Fruit fly (Drosophila melanogaster) whole organism, prepupa: ENCODE results near the gene Naa80.
A peak's percentile ranks its signal among the peaks of the same experiment; 100 is the strongest.

Experiments
- Blimp-1 ChIP-seq: fragments of 200-800 bp; sonication (Bioruptor generic); optimal IDR thresholded peaks from 3 replicates; lab custom pipeline; 2017; ENCODE audit warnings: missing biosample characterization, missing genetic modification characterization, mild to moderate bottlenecking, moderate library complexity, missing genetic modification reagents
- CG10669 ChIP-seq: fragments of 200-800 bp; sonication (Bioruptor generic); optimal IDR thresholded peaks from 3 replicates; lab custom pipeline; 2018; ENCODE audit warnings: missing biosample characterization, mild to moderate bottlenecking, missing genetic modification characterization, moderate library complexity
- CG11294 ChIP-seq: fragments of 200-800 bp; sonication (Bioruptor generic); IDR thresholded peaks from 2 replicates; pipeline ENCODE4 v1.3.6; 2022; ENCODE audit warnings: missing biosample characterization, missing genetic modification characterization
- CG11762 ChIP-seq: fragments of 200-800 bp; sonication (Bioruptor generic); optimal IDR thresholded peaks from 3 replicates; lab custom pipeline; 2016; ENCODE audit warnings: missing biosample characterization, missing genetic modification characterization; ENCODE audit not compliant: insufficient read depth
- CG1621 ChIP-seq: fragments of 200-800 bp; sonication (Bioruptor generic); optimal IDR thresholded peaks from 3 replicates; lab custom pipeline; 2018; ENCODE audit warnings: missing biosample characterization, mild to moderate bottlenecking, missing genetic modification characterization
- CG3032 ChIP-seq: fragments of 200-800 bp; optimal IDR thresholded peaks from 2 replicates; lab custom pipeline; 2019; ENCODE audit warnings: missing biosample characterization, mild to moderate bottlenecking, missing genetic modification characterization, moderate library complexity
- CG32006 ChIP-seq: fragments of 200-800 bp; sonication (Bioruptor generic); optimal IDR thresholded peaks from 3 replicates; lab custom pipeline; 2017; ENCODE audit warnings: missing biosample characterization, mild to moderate bottlenecking, missing genetic modification characterization
- CG34406 ChIP-seq: fragments of 200-800 bp; sonication (Bioruptor generic); optimal IDR thresholded peaks from 3 replicates; lab custom pipeline; 2016; ENCODE audit warnings: missing biosample characterization, missing genetic modification characterization
- CG3919 ChIP-seq: fragments of 200-800 bp; sonication (Bioruptor generic); optimal IDR thresholded peaks from 3 replicates; lab custom pipeline; 2016; ENCODE audit warnings: missing biosample characterization, missing genetic modification characterization
- CG4318 ChIP-seq: fragments of 200-800 bp; sonication (Bioruptor generic); optimal IDR thresholded peaks from 3 replicates; lab custom pipeline; 2017; ENCODE audit warnings: missing biosample characterization, mild to moderate bottlenecking, missing genetic modification characterization
- CG6276 ChIP-seq: fragments of 200-800 bp; sonication (Bioruptor generic); optimal IDR thresholded peaks from 2 replicates; lab custom pipeline; 2017; ENCODE audit warnings: missing biosample characterization, mild to moderate bottlenecking, missing genetic modification characterization
- CG6792 ChIP-seq: fragments of 200-800 bp; sonication (Bioruptor generic); optimal IDR thresholded peaks from 3 replicates; lab custom pipeline; 2016; ENCODE audit warnings: missing biosample characterization, missing genetic modification characterization
- CG6808 ChIP-seq: fragments of 200-800 bp; sonication (Bioruptor generic); optimal IDR thresholded peaks from 3 replicates; lab custom pipeline; 2017; ENCODE audit warnings: missing biosample characterization, missing genetic modification characterization, mild to moderate bottlenecking, moderate library complexity, missing genetic modification reagents
- CG7368 ChIP-seq: fragments of 200-800 bp; sonication (Bioruptor generic); optimal IDR thresholded peaks from 3 replicates; lab custom pipeline; 2016; ENCODE audit warnings: missing biosample characterization, missing genetic modification characterization
- CG8119 ChIP-seq: fragments of 200-800 bp; sonication (Bioruptor generic); IDR thresholded peaks from 3 replicates; pipeline ENCODE4 v1.3.6; 2022; ENCODE audit warnings: missing biosample characterization, missing genetic modification characterization
- CG8319 ChIP-seq: fragments of 200-800 bp; sonication (Bioruptor generic); optimal IDR thresholded peaks from 3 replicates; lab custom pipeline; 2016; ENCODE audit warnings: missing biosample characterization, missing genetic modification characterization
- CG8632 ChIP-seq: fragments of 200-800 bp; sonication (Bioruptor generic); optimal IDR thresholded peaks from 3 replicates; lab custom pipeline; 2016; ENCODE audit warnings: missing biosample characterization, missing genetic modification characterization
- CG9139 ChIP-seq: fragments of 200-800 bp; sonication (Bioruptor generic); optimal IDR thresholded peaks from 3 replicates; lab custom pipeline; 2017; ENCODE audit warnings: missing biosample characterization, mild to moderate bottlenecking, missing genetic modification characterization
- Eip75B ChIP-seq: fragments of 200-800 bp; sonication (Bioruptor generic); optimal IDR thresholded peaks from 3 replicates; lab custom pipeline; 2016; ENCODE audit warnings: missing biosample characterization, missing genetic modification characterization
- Eip78C ChIP-seq: fragments of 200-800 bp; sonication (Bioruptor generic); peaks from one replicate; lab custom pipeline; 2016; ENCODE audit warnings: missing biosample characterization, missing genetic modification characterization
- Eip93F ChIP-seq: fragments of 200-800 bp; sonication (Bioruptor generic); optimal IDR thresholded peaks from 2 replicates; lab custom pipeline; 2016; ENCODE audit warnings: missing biosample characterization, mild to moderate bottlenecking, missing genetic modification characterization
- Ets21C ChIP-seq: fragments of 200-800 bp; sonication (Bioruptor generic); optimal IDR thresholded peaks from 3 replicates; lab custom pipeline; 2016; ENCODE audit warnings: missing biosample characterization, missing genetic modification characterization
- Ets96B ChIP-seq: fragments of 200-800 bp; optimal IDR thresholded peaks from 2 replicates; lab custom pipeline; 2019; ENCODE audit warnings: missing biosample characterization, mild to moderate bottlenecking, missing genetic modification characterization, moderate library complexity
- Hr38 ChIP-seq: sonication (Bioruptor generic); optimal IDR thresholded peaks from 2 replicates; lab custom pipeline; 2016; ENCODE audit warnings: missing biosample characterization, missing genetic modification characterization
- Hr39 ChIP-seq: fragments of 200-800 bp; sonication (Bioruptor generic); optimal IDR thresholded peaks from 2 replicates; lab custom pipeline; 2016; ENCODE audit warnings: missing biosample characterization, missing genetic modification characterization
- Hr4 ChIP-seq: fragments of 200-800 bp; sonication (Bioruptor generic); optimal IDR thresholded peaks from 3 replicates; lab custom pipeline; 2016; ENCODE audit warnings: missing biosample characterization, missing genetic modification characterization
- Lpt ChIP-seq: fragments of 200-800 bp; sonication (Bioruptor generic); optimal IDR thresholded peaks from 3 replicates; lab custom pipeline; 2016; ENCODE audit warnings: missing biosample characterization, missing genetic modification characterization
- Met ChIP-seq: fragments of 200-800 bp; sonication (Bioruptor generic); optimal IDR thresholded peaks from 3 replicates; lab custom pipeline; 2016; ENCODE audit warnings: missing biosample characterization, missing genetic modification characterization
- OdsH ChIP-seq: fragments of 200-800 bp; sonication (Bioruptor generic); optimal IDR thresholded peaks from 3 replicates; lab custom pipeline; 2016; ENCODE audit warnings: missing biosample characterization, missing genetic modification characterization
- Smox ChIP-seq: fragments of 200-800 bp; sonication (Bioruptor generic); optimal IDR thresholded peaks from 3 replicates; lab custom pipeline; 2016; ENCODE audit warnings: missing biosample characterization, missing genetic modification characterization
- Sox102F ChIP-seq: fragments of 200-800 bp; sonication (Bioruptor generic); optimal IDR thresholded peaks from 2 replicates; lab custom pipeline; 2016; ENCODE audit warnings: missing biosample characterization, mild to moderate bottlenecking, missing genetic modification characterization
- Sox14 ChIP-seq: fragments of 200-800 bp; sonication (Bioruptor generic); optimal IDR thresholded peaks from 3 replicates; lab custom pipeline; 2016; ENCODE audit warnings: missing biosample characterization, missing genetic modification characterization
- Sox15 ChIP-seq: fragments of 200-800 bp; sonication (Bioruptor generic); optimal IDR thresholded peaks from 3 replicates; lab custom pipeline; 2016; ENCODE audit warnings: missing biosample characterization, missing genetic modification characterization
- achi ChIP-seq: fragments of 200-800 bp; sonication (Bioruptor generic); optimal IDR thresholded peaks from 3 replicates; lab custom pipeline; 2016; ENCODE audit warnings: missing biosample characterization, missing genetic modification characterization
- acj6 ChIP-seq: fragments of 200-800 bp; sonication (Bioruptor generic); optimal IDR thresholded peaks from 3 replicates; lab custom pipeline; 2016; ENCODE audit warnings: missing biosample characterization, missing genetic modification characterization
- cyc ChIP-seq: fragments of 200-800 bp; sonication (Bioruptor generic); optimal IDR thresholded peaks from 3 replicates; lab custom pipeline; 2016; ENCODE audit warnings: missing biosample characterization, missing genetic modification characterization
- dac ChIP-seq: fragments of 200-800 bp; sonication (Bioruptor generic); optimal IDR thresholded peaks from 2 replicates; lab custom pipeline; 2017; ENCODE audit warnings: missing biosample characterization, mild to moderate bottlenecking, missing genetic modification characterization
- dsx ChIP-seq: fragments of 200-800 bp; optimal IDR thresholded peaks from 3 replicates; lab custom pipeline; 2019; ENCODE audit warnings: missing biosample characterization, mild to moderate bottlenecking, missing genetic modification characterization, moderate library complexity; ENCODE audit not compliant: poor library complexity, severe bottlenecking
- eg ChIP-seq: fragments of 200-800 bp; sonication (Bioruptor generic); IDR thresholded peaks from 3 replicates; pipeline ENCODE4 v1.3.6; 2022; ENCODE audit warnings: missing biosample characterization, missing genetic modification characterization
- esn ChIP-seq: fragments of 200-800 bp; sonication (Bioruptor generic); optimal IDR thresholded peaks from 2 replicates; lab custom pipeline; 2016; ENCODE audit warnings: missing biosample characterization, mild to moderate bottlenecking, missing genetic modification characterization, moderate library complexity
- fd59A ChIP-seq: fragments of 200-800 bp; sonication (Bioruptor generic); optimal IDR thresholded peaks from 2 replicates; lab custom pipeline; 2017; ENCODE audit warnings: missing biosample characterization, mild to moderate bottlenecking, missing genetic modification characterization, missing genetic modification reagents
- fd85E ChIP-seq: fragments of 200-800 bp; sonication (Bioruptor generic); optimal IDR thresholded peaks from 3 replicates; lab custom pipeline; 2016; ENCODE audit warnings: missing biosample characterization, missing genetic modification characterization
- lz ChIP-seq: fragments of 200-800 bp; sonication (Bioruptor generic); optimal IDR thresholded peaks from 3 replicates; lab custom pipeline; 2016; ENCODE audit warnings: missing biosample characterization, missing genetic modification characterization
- net ChIP-seq: fragments of 200-800 bp; sonication (Bioruptor generic); optimal IDR thresholded peaks from 3 replicates; lab custom pipeline; 2016; ENCODE audit warnings: missing biosample characterization, missing genetic modification characterization
- pdm3 ChIP-seq: fragments of 200-800 bp; sonication (Bioruptor generic); optimal IDR thresholded peaks from 3 replicates; lab custom pipeline; 2016; ENCODE audit warnings: missing biosample characterization, missing genetic modification characterization
- salr ChIP-seq, 2 experiments: fragments of 200-800 bp; sonication (Bioruptor generic); optimal IDR thresholded peaks; 3 replicates each; lab custom pipeline; 2016 to 2018; ENCODE audit warnings: missing biosample characterization in 2 of 2, missing genetic modification characterization in 2 of 2, mild to moderate bottlenecking in 1 of 2
- spab ChIP-seq: fragments of 200-800 bp; sonication (Bioruptor generic); optimal IDR thresholded peaks from 2 replicates; lab custom pipeline; 2017; ENCODE audit warnings: missing biosample characterization, mild to moderate bottlenecking, missing genetic modification characterization, missing genetic modification reagents
- ss ChIP-seq, 2 experiments: fragments of 200-800 bp; sonication (Bioruptor generic); optimal IDR thresholded peaks; 2 replicates in 1 of 2; 3 replicates in 1 of 2; lab custom pipeline; 2017 to 2018; ENCODE audit warnings: mild to moderate bottlenecking in 2 of 2, missing biosample characterization in 2 of 2, missing genetic modification characterization in 2 of 2, moderate library complexity in 1 of 2
- svp ChIP-seq: fragments of 200-800 bp; sonication (Bioruptor generic); peaks from one replicate; lab custom pipeline; 2016; ENCODE audit warnings: missing biosample characterization, missing genetic modification characterization
- topi ChIP-seq: fragments of 200-800 bp; sonication (Bioruptor generic); optimal IDR thresholded peaks from 3 replicates; lab custom pipeline; 2016; ENCODE audit warnings: missing biosample characterization, missing genetic modification characterization

Gene Naa80

DNA sequence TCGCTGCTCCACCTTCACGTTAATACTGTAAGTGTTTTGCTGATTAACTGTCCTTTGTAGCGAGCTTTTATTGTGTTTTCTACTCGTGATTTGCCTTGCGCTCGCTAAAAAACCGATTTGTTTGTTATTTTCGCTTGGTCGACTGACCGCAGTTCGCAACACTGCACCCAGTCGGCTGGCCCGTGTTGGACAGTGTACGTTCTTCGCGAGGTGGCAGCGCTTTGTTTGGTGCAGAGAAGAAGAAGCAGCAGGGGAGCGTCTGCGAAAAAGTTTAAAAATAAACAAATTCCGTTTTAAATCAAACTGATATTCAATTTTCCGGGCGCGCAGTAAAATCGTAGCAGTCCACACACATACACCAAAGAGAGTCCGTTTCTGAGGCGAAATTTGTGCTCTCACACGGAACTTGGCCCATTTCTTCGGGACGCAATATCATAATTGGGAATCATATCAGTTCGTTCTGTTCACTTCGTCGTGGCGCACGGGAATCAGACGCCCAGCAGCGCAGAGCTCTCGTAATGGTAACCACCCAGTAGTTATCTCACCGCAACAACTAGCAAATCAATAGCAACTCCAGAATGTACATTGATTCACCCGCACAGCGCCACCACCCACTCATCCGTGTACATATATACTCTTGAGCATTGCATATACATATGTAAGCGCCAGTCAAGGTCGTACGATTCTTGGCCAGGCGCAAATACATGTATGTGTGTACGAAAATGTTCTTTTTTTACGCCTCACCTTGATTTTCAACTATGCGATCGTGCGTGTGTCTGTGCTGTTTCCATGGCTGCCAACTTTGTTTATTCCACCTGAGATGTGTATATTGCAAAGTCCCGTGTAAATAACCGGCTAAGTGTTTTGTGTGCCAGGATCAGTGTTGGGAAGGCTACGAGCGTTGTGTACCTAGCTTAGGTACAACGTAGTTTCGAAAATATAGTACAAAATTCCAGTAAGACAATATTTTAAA is at the start of gene Naa80:
Gene Naa80, plus strand, starts transcription at position 215 of the 973 bp plus-strand sequence.
- TF ChIP-seq lz (GFP tag; lab: Kevin White, UChicago) (peak; percentile 63), achi (GFP tag; lab: Kevin White, UChicago) (peak; percentile 48), eg (GFP tag; lab: Robert Waterston, UW) (0 out of 3 replicates have a peak, but pooled peaks have one; percentile 30), svp (no peak), CG10669 (GFP tag; lab: Kevin White, UChicago) (peak; percentile 54), fd85E (GFP tag; lab: Kevin White, UChicago) (no peak), Eip93F (GFP tag; lab: Kevin White, UChicago) (no peak), esn (GFP tag; lab: Kevin White, UChicago) (peak; percentile 68), CG7368 (GFP tag; lab: Kevin White, UChicago) (peak; percentile 57), ss (GFP tag; optimal IDR thresholded peaks at IDR 0.05; lab: Kevin White, UChicago) (peak; percentile 47 to 65), CG3032 (peak; percentile 38), CG8319 (peak; percentile 8), pdm3 (GFP tag; lab: Kevin White, UChicago) (no peak), salr (GFP tag; optimal IDR thresholded peaks at IDR 0.05; lab: Kevin White, UChicago) (peak in 1 of 2 experiments; percentile 56), Hr38 (GFP tag; lab: Kevin White, UChicago) (no peak), Smox (GFP tag; lab: Kevin White, UChicago) (no peak), Eip78C (GFP tag; lab: Kevin White, UChicago) (peak; percentile 89), CG11762 (GFP tag; lab: Kevin White, UChicago) (no peak), CG9139 (GFP tag; lab: Kevin White, UChicago) (no peak), Sox102F (GFP tag; lab: Kevin White, UChicago) (no peak), CG4318 (GFP tag; lab: Kevin White, UChicago) (no peak), Blimp-1 (GFP tag; lab: Kevin White, UChicago) (no peak), spab (peak; percentile 28), Eip75B (GFP tag; lab: Kevin White, UChicago) (peak; percentile 64), fd59A (GFP tag; lab: Kevin White, UChicago) (peak; percentile 20), Sox15 (GFP tag; lab: Kevin White, UChicago) (peak; percentile 24), Lpt (GFP tag; lab: Kevin White, UChicago) (peak; percentile 35), topi (GFP tag; lab: Kevin White, UChicago) (peak; percentile 82), CG6276 (GFP tag; lab: Kevin White, UChicago) (no peak), dsx (GFP tag; lab: Kevin White, UChicago) (peak; percentile 50), Ets96B (tag; lab: Kevin White, UChicago) (no peak), Met (GFP tag; lab: Kevin White, UChicago) (no peak), CG6808 (GFP tag; lab: Kevin White, UChicago) (peak; percentile 57), CG6792 (GFP tag; lab: Kevin White, UChicago) (peak; percentile 59), dac (GFP tag; lab: Kevin White, UChicago) (no peak), CG32006 (no peak), CG1621 (tag; lab: Kevin White, UChicago) (peak; percentile 83), cyc (peak; percentile 73), Hr4 (GFP tag; lab: Kevin White, UChicago) (no peak), CG11294 (no peak), net (GFP tag; lab: Kevin White, UChicago) (peak; percentile 59), acj6 (GFP tag; lab: Kevin White, UChicago) (peak; percentile 44), OdsH (GFP tag; lab: Kevin White, UChicago) (peak; percentile 42), CG34406 (peak; percentile 40), Hr39 (GFP tag; lab: Kevin White, UChicago) (peak; percentile 67), Sox14 (GFP tag; lab: Kevin White, UChicago) (peak; percentile 83), CG8632 (GFP tag; lab: Kevin White, UChicago) (peak; percentile 46), CG8119 (GFP tag; lab: Robert Waterston, UW) (no peak), Ets21C (GFP tag; lab: Kevin White, UChicago) (no peak), CG3919 (GFP tag; lab: Kevin White, UChicago) (peak; percentile 71)
